Fruit fly (Drosophila melanogaster): Measurements from ENCODE around the gene Spase22-23.

DNA sequence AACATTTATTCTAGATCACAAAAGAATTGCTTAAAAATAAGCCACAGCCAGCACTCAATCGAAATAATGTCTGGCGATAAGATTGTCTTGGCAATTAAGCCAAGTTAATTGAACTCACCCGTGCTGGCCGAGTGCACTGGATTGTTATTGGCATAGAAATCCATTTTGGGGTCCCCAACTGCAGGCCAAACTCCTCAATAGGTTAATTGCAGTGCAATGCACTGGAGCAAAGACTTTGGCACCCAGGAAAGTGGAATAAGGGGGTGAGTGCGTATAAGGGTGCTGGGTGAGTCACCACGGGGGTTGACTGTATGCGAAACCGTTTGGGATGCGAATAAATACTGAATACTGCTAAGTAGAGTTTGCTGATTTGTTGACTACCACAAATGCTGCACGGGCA is 33.1 kb upstream of the Spase22-23 start:
- no peak for TF ChIP-seq CG6276 (GFP tag; optimal IDR thresholded peaks at IDR 0.05)
- TF ChIP-seq Ets96B (tag; optimal IDR thresholded peaks at IDR 0.05): no peak
